Worm (Caenorhabditis elegans): ENCODE data around the gene lact-5.
"Not testable (repeated sequence)": the region's sequence is repeated elsewhere in the genome, so short reads cannot be mapped to it uniquely, and the experiment has no call there.

DNA sequence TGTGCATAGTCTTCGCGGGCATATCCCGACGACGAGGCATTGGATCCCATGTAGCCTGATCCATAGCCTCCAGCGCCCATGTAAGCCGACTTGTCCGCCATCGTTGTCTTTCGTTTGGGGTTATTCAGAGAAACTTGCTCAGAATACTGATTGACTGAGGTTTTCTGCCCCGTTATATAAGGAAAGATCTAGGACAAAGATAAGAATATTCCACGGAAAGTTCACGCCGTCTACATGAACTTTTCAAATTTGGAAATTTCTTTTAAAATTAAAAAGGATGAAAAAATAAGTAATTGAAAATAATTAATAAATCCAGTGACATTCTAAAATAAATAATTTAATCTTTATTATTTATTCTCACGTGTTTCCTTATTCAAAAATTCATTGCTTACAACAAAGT is 38.7 kb upstream of the lact-5 start, which contains the start of the genes nspd-5 and F11G11.4:
- TF ChIP-seq ceh-18 (tag; optimal IDR thresholded peaks at IDR 0.05); ama-1 (optimal IDR thresholded peaks at IDR 0.05); pha-4 (tag; optimal IDR thresholded peaks at IDR 0.05); K02D7.2 (tag; optimal IDR thresholded peaks at IDR 0.05); pha-2 (tag; optimal IDR thresholded peaks at IDR 0.05); pax-1 (tag; optimal IDR thresholded peaks at IDR 0.05); unc-3 (GFP tag; conservative IDR thresholded peaks at IDR 0.05); unc-3 (tag; optimal IDR thresholded peaks at IDR 0.05): not testable (repeated sequence)

Data from whole organism, late embryonic.